Fruit fly (Drosophila melanogaster): ENCODE data around the gene CG34452.
A peak's percentile ranks its signal among the peaks of the same experiment; 100 is the strongest.

Gene CG34452

DNA sequence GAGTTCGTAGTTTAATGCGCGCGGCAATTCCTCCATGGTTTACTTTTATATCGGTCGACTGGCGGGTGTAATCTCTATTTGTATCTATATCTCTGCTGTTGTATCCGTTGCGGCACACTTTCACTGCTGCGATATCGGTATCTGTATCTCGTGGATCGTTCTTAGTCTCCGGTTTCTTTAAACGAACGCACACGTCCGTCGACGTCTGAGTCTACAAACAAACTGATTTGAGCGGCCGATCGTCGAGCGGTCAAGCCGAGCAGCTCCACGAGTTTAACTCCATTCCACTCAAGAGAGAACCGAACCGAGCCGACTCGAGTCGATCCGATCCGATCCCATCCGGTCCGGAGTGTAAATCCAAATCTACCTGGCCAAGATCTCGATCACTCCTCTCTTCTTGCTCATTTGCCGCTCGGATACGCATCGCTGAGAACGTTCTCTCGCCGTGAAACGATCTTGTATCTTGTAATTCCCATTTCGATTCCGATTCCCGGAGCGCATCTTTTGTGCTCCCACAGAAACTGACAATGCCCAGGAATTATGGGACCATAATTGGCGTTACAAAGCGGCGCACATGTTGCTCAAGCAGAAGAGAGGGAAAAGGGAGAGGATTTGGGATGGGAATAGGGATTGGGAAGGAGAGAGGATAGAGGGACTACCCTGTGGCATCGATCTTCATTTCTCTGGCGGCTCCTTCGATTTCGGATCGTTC is 12.1 kb upstream of the CG34452 start, which contains the start of gene comm2 (continued):
- no peak for TF ChIP-seq HmgD (GFP tag; optimal IDR thresholded peaks at IDR 0.05)
- peak; percentile 23 for TF ChIP-seq ash1 (GFP tag; optimal IDR thresholded peaks at IDR 0.05)
- no peak for TF ChIP-seq HLH3B (GFP tag; IDR thresholded peaks at IDR 0.05)
- TF ChIP-seq D19B (GFP tag; optimal IDR thresholded peaks at IDR 0.05): no peak
- TF ChIP-seq esg (GFP tag; conservative IDR thresholded peaks at IDR 0.05): no peak
- no peak for TF ChIP-seq vnd (GFP tag; IDR thresholded peaks at IDR 0.05; ENCODE audit: partially characterized antibody)
- no peak for TF ChIP-seq CG17186 (GFP tag; optimal IDR thresholded peaks at IDR 0.05)
- TF ChIP-seq lilli (GFP tag; optimal IDR thresholded peaks at IDR 0.05): no peak
- no peak for TF ChIP-seq pita (GFP tag; optimal IDR thresholded peaks at IDR 0.05)
- peak; percentile 70 for TF ChIP-seq CG15479 (GFP tag; optimal IDR thresholded peaks at IDR 0.05)
- no peak for TF ChIP-seq CG3163 (GFP tag; optimal IDR thresholded peaks at IDR 0.05)
- peak; percentile 63; the same call in 1 of the 2 replicates for TF ChIP-seq vvl (GFP tag; IDR thresholded peaks at IDR 0.05)
- TF ChIP-seq CG12219 (GFP tag; optimal IDR thresholded peaks at IDR 0.05): no peak
- TF ChIP-seq knrl (GFP tag; IDR thresholded peaks at IDR 0.05; ENCODE audit: partially characterized antibody): no peak; the same call in 2 of the 3 replicates
- no peak for TF ChIP-seq CG15269 (tag; optimal IDR thresholded peaks at IDR 0.05)
- no peak for TF ChIP-seq usp (GFP tag; optimal IDR thresholded peaks at IDR 0.05)
- no peak for TF ChIP-seq CG14667 (GFP tag; IDR thresholded peaks at IDR 0.05)
- no peak for TF ChIP-seq CG2712 (tag; optimal IDR thresholded peaks at IDR 0.05)
- no peak for TF ChIP-seq CG32772 (GFP tag; IDR thresholded peaks at IDR 0.05)
- TF ChIP-seq CG11695 (GFP tag; IDR thresholded peaks at IDR 0.05): no peak
- TF ChIP-seq CG13894 (tag; optimal IDR thresholded peaks at IDR 0.05): no peak
- peak; percentile 70 for TF ChIP-seq bbx (GFP tag; IDR thresholded peaks at IDR 0.05; ENCODE audit: partially characterized antibody)
- TF ChIP-seq CG2199 (GFP tag; IDR thresholded peaks at IDR 0.05): peak; percentile 76
- no peak for TF ChIP-seq CG1647 (GFP tag; optimal IDR thresholded peaks at IDR 0.05)
- TF ChIP-seq Ptx1 (GFP tag; IDR thresholded peaks at IDR 0.05): no peak
- no peak for TF ChIP-seq vfl (GFP tag; optimal IDR thresholded peaks at IDR 0.05)
- TF ChIP-seq CG13287 (GFP tag; IDR thresholded peaks at IDR 0.05; ENCODE audit: partially characterized antibody): peak; percentile 45; the same call in 1 of the 2 replicates
- no peak for TF ChIP-seq Optix (GFP tag; IDR thresholded peaks at IDR 0.05)
- 0 out of 2 replicates have a peak, but pooled peaks have one; percentile 5 for TF ChIP-seq CG9932 (GFP tag; IDR thresholded peaks at IDR 0.05)
- TF ChIP-seq Scr (GFP tag; IDR thresholded peaks at IDR 0.05; ENCODE audit: partially characterized antibody): peak; percentile 51; the same call in 1 of the 2 replicates
- TF ChIP-seq Dad (GFP tag; optimal IDR thresholded peaks at IDR 0.05): peak; percentile 1
- no peak for TF ChIP-seq ind (GFP tag; optimal IDR thresholded peaks at IDR 0.05)
- no peak for TF ChIP-seq slbo (GFP tag; IDR thresholded peaks at IDR 0.05)
- TF ChIP-seq dysf (GFP tag; IDR thresholded peaks at IDR 0.05): no peak
- no peak for TF ChIP-seq CG5245 (GFP tag; optimal IDR thresholded peaks at IDR 0.05)
- TF ChIP-seq pnt (GFP tag; optimal IDR thresholded peaks at IDR 0.05): no peak
- no peak for TF ChIP-seq eyg (GFP tag; optimal IDR thresholded peaks at IDR 0.05)
- no peak for TF ChIP-seq CG15073 (GFP tag; optimal IDR thresholded peaks at IDR 0.05)
- TF ChIP-seq CG11093 (GFP tag; IDR thresholded peaks at IDR 0.05): no peak
- peak; percentile 65; the same call in 2 of the 3 replicates for TF ChIP-seq CG34224 (GFP tag; IDR thresholded peaks at IDR 0.05; ENCODE audit: partially characterized antibody)
- TF ChIP-seq E2f2 (GFP tag; IDR thresholded peaks at IDR 0.05): no peak
- no peak for TF ChIP-seq Xbp1 (GFP tag; optimal IDR thresholded peaks at IDR 0.05)
- no peak for TF ChIP-seq hbn (GFP tag; IDR thresholded peaks at IDR 0.05; ENCODE audit: partially characterized antibody)
- no peak for TF ChIP-seq CG10274 (GFP tag; optimal IDR thresholded peaks at IDR 0.05)
- no peak for TF ChIP-seq Antp (GFP tag; optimal IDR thresholded peaks at IDR 0.05)
- TF ChIP-seq Dek (tag; optimal IDR thresholded peaks at IDR 0.05): no peak
- TF ChIP-seq nerfin-2 (GFP tag; IDR thresholded peaks at IDR 0.05; ENCODE audit: partially characterized antibody): 0 out of 2 replicates have a peak, but pooled peaks have one; percentile 20
- peak; percentile 15 for TF ChIP-seq CG12071 (GFP tag; optimal IDR thresholded peaks at IDR 0.05)
- no peak for TF ChIP-seq btn (GFP tag; optimal IDR thresholded peaks at IDR 0.05)
- TF ChIP-seq Abd-B (GFP tag; optimal IDR thresholded peaks at IDR 0.05): no peak
